Worm (Caenorhabditis elegans): ENCODE measurements around the gene srj-5.
A peak's percentile ranks its signal among the peaks of the same experiment; 100 is the strongest.

srj-5 gene

DNA sequence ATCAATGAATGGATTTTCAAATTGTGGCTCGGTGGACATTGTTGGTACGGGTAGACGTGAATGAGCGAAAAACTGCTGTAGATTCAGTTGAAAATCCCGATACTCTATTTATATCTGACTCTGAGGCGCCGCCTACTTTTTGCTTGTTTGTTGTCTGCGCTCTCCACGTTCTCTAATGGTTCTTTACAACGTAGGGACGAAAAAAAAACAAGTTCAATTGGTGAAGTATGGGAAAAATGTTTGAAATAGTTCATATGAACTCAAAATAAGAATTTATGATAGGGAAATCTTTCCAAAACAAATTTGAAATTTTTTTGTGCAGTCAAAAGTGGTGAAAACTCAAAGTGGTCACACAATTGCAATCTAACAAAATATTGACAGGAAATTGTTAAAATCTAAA lies 18.0 kb downstream of the srj-5 start, which contains the start of gene F48G7.10:
F48G7.10 (minus strand) TSS at position 101 of the 400 bp plus-strand sequence.
- no peak for TF ChIP-seq W03F9.2 (tag; optimal IDR thresholded peaks at IDR 0.05)
- TF ChIP-seq him-1 (tag; optimal IDR thresholded peaks at IDR 0.05), result no peak
- no peak for TF ChIP-seq dao-5 (tag; optimal IDR thresholded peaks at IDR 0.05)

DNA sequence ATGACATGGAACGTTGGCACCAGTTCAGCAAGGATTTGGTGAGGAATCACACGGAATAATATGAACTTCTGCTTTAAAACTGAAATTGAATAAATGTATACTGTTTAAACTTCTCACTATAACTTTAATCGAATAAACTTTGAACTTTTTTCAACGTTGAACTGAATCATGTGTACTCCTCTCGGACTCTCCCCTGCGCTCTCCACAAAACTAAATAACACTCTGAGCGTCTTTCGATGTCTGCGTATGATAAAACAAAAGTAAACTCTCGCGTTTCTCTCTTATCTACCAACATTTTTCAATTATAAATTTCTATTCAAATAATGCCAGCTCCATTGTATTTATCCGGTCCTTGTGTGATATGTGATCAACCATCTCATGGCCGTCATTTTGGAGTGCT lies 21.0 kb downstream of the srj-5 start:
- no peak for TF ChIP-seq him-1 (tag; optimal IDR thresholded peaks at IDR 0.05)
- TF ChIP-seq W03F9.2 (tag; optimal IDR thresholded peaks at IDR 0.05), result no peak

DNA sequence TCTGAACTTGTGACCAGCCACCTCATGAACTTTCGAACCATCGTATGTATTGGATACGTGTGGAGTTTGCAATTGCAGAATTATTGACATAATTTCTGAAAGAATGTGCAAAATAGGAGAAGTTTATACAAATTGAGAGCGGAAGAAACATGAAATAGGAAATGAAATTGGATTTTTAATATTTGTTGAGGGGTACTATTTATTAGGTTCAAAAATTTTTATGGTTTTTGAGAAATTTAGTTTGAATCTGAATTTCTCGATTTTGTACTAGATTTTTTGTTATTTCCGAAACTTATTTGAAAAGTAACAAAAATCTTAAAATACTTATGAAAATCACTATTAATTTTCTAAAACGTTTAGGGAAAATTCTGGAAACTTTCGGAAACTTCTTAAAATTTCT lies 24.3 kb downstream of the srj-5 start, which contains the start of gene F48G7.9:
F48G7.9 (minus strand) TSS at position 101 of the 400 bp plus-strand sequence.
- no peak for TF ChIP-seq dao-5 (tag; optimal IDR thresholded peaks at IDR 0.05)
- no peak for TF ChIP-seq W03F9.2 (tag; optimal IDR thresholded peaks at IDR 0.05)
- no peak for TF ChIP-seq him-1 (tag; optimal IDR thresholded peaks at IDR 0.05)

DNA sequence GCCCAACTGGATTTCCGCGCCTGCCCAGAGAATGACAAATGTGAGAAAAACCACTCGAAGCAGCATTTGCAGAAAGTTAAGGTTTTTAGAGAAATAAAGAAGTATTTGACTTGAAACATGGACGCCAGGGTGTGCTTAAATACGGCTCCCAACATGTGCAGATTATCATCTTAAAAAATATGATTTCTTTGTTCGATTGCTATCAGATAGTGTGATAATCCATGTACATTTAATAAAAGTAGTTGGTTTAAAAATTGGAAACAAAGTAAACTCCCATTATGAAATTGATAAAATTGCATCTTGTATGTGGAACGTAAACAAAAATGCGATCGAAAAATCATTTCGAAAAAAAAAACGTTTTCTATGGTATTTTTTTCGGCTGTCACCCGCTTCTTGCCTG lies 25.3 kb downstream of the srj-5 start, which contains the start of gene F48G7.8:
F48G7.8 (minus strand) TSS at position 101 of the 400 bp plus-strand sequence.
- TF ChIP-seq him-1 (tag; optimal IDR thresholded peaks at IDR 0.05) (no peak), dao-5 (tag; optimal IDR thresholded peaks at IDR 0.05) (no peak), W03F9.2 (tag; optimal IDR thresholded peaks at IDR 0.05) (no peak)

DNA sequence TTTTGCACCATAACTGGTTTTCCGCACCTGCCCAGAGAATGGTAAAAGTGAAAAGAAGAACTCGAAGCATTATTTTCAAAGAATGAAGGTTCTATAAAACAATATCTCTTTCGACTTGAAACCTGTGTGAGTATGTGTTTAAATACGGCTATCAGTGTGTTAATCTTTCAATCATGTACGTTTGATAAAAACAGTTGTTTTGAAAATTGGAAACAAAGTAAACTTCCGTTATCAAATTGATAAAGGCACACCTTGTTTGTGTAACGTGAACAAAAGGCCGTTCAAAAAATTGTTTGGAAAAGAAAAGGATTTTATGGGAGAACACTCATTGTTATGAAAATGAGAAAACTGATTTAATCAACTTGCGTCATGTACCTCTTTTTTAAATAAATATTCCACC lies 26.5 kb downstream of the srj-5 start, which contains the start of gene F48G7.7:
F48G7.7 (minus strand) TSS at position 101 of the 400 bp plus-strand sequence.
- no peak for TF ChIP-seq W03F9.2 (tag; optimal IDR thresholded peaks at IDR 0.05)
- TF ChIP-seq dao-5 (tag; optimal IDR thresholded peaks at IDR 0.05), result no peak
- TF ChIP-seq him-1 (tag; optimal IDR thresholded peaks at IDR 0.05), result no peak

DNA sequence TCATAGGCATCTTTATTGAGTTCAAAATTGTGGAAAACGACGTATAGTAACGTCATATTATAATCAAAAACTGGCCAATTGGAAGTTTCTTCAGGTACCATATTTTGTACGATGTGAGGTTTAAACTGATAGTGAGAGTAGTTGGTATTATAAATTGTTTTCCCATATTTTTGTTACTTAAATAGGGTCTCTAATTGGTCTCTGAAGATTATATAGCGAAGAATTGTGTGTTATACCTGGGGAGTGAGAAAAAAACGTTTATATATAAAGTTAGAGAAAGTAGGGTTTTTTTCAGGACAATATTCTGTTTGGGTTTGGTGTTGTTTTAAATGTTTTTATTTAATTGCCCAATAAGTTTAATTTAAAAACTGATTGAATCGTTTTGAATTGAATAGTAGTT lies 27.9 kb downstream of the srj-5 start, which contains the start of gene srt-17:
srt-17 (minus strand) TSS at position 101 of the 400 bp plus-strand sequence.
- TF ChIP-seq him-1 (tag; optimal IDR thresholded peaks at IDR 0.05) (no peak), W03F9.2 (tag; optimal IDR thresholded peaks at IDR 0.05) (no peak), dao-5 (tag; optimal IDR thresholded peaks at IDR 0.05) (no peak)

DNA sequence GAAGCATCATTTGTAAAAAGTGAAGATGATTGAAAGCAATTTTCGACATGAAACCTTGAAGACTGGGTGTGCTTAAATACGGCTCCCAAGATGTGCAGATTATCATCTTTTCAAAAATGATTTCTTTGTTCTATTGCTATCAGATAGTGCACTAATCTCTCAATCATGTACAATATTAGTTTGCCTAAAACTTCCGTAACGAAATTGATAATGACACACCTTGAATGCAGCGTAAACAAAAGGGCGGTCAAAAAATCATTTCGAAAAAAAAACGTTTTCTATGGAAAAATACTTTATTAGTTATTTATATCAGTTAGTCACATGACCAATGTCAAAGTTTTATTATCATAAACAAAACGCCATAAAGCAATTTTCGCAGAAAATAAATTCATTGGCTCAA lies 29.9 kb downstream of the srj-5 start, which contains the start of gene F48G7.5:
F48G7.5 (minus strand) TSS at position 34 of the 400 bp plus-strand sequence.
- no peak for TF ChIP-seq dao-5 (tag; optimal IDR thresholded peaks at IDR 0.05)
- TF ChIP-seq W03F9.2 (tag; optimal IDR thresholded peaks at IDR 0.05), result no peak
- TF ChIP-seq him-1 (tag; optimal IDR thresholded peaks at IDR 0.05), result no peak

DNA sequence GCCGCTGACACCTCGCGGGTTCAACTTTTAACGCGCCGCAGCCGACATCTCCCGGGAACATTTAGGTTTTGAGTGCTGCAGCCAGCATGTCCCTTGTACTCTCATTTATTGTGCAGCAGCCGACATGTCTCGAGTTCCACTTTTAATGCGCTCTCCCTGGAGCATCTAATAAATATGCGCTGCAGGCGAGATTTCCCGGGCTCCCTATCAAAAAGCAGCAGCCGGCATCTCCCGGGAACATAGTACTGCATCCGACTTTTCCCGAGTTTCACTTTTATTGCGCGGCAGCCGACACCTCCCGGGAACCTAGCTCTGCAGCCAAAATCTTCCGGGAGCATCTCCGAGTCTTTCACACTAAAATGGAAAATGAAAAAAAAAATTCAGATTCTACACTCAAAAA lies 31.9 kb downstream of the srj-5 start:
- TF ChIP-seq dao-5 (tag; optimal IDR thresholded peaks at IDR 0.05) (no peak), him-1 (tag; optimal IDR thresholded peaks at IDR 0.05) (no peak), W03F9.2 (tag; optimal IDR thresholded peaks at IDR 0.05) (no peak)

DNA sequence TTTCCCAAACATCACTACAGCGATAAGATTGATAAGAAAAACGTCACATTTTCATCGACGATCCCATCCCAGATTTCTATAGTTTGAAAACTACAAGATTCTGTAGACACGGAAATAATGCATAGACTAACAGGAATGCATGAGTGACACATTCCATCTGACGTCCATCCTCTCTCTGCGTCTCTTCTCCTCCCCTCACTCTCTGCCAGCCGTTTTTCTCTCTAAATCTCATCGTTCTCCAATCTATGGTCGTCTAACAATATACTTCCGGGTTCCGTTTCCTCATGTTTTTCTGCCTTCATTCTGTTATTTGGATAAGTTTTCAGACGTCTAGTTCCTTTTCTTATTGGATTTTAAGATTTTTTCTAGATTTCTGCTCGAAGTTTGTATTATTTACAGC lies 33.8 kb downstream of the srj-5 start, which contains the start of gene F48G7.4:
F48G7.4 (plus strand) TSS at position 400 of the 400 bp plus-strand sequence.
- TF ChIP-seq him-1 (tag; optimal IDR thresholded peaks at IDR 0.05) (no peak), W03F9.2 (tag; optimal IDR thresholded peaks at IDR 0.05) (peak; percentile 36), dao-5 (tag; optimal IDR thresholded peaks at IDR 0.05) (no peak)

DNA sequence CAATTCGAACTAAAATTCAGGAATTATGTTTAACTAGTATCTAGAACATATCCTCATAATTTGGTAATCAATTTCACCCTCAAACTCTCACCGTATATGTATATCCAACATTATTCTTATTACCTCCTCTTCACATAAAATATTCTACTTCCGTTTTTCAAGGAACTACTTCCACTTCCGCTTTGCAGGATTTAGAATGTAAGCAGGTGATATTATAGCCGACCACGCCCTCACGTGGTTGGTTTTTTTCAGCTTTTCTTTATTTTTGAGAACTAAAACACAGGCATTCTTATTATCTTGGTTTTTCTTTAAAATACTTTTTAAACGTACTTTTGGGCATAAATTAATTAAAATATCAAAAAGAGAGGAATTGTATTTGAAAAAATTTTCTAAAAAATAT lies 34.9 kb downstream of the srj-5 start:
- no peak for TF ChIP-seq W03F9.2 (tag; optimal IDR thresholded peaks at IDR 0.05)
- no peak for TF ChIP-seq him-1 (tag; optimal IDR thresholded peaks at IDR 0.05)
- no peak for TF ChIP-seq dao-5 (tag; optimal IDR thresholded peaks at IDR 0.05)

DNA sequence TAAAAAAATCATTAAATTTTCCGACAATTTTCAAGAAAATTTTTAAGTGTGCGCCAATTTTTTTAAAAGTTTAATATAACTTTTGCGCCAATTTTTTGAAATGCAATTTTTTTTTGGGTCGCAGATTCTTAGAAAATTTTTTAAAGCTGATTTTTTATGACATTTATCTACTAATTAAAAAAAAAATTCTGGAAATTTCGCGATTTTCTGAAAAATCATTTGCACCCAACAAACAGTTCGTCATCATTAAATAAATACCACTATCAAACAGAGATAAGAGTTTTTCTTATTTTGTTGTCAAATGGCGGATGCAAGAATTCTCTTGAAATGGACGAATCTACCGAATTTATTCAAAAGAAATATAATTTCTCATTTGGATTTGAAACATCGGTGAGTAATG lies 37.6 kb downstream of the srj-5 start, which contains the start of gene F48G7.13:
F48G7.13 (plus strand) TSS at position 301 of the 400 bp plus-strand sequence.
- TF ChIP-seq W03F9.2 (tag; optimal IDR thresholded peaks at IDR 0.05), result no peak
- no peak for TF ChIP-seq him-1 (tag; optimal IDR thresholded peaks at IDR 0.05)
- no peak for TF ChIP-seq dao-5 (tag; optimal IDR thresholded peaks at IDR 0.05)

DNA sequence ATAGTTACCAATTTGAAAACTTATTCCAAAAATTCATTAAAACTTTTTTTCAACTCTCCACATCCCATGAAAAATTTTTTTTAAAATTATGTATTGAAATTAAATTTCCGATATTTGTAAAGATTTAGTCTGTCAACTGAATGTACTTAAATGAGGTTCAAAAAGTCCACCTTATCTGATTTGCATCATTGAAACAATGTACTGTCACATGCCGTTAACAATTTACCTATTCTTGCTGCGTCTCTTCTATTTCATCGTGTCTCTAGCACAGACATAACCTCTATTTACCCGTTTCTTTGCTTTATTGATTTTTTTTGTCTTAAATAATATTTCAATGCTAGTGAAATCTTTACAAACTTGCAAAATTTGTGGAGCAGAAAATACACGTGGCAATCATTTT lies 42.6 kb downstream of the srj-5 start, which contains the start of gene nhr-90:
nhr-90 (plus strand) TSS at position 296 of the 400 bp plus-strand sequence.
- TF ChIP-seq him-1 (tag; optimal IDR thresholded peaks at IDR 0.05) (no peak), W03F9.2 (tag; optimal IDR thresholded peaks at IDR 0.05) (no peak), dao-5 (tag; optimal IDR thresholded peaks at IDR 0.05) (no peak)

DNA sequence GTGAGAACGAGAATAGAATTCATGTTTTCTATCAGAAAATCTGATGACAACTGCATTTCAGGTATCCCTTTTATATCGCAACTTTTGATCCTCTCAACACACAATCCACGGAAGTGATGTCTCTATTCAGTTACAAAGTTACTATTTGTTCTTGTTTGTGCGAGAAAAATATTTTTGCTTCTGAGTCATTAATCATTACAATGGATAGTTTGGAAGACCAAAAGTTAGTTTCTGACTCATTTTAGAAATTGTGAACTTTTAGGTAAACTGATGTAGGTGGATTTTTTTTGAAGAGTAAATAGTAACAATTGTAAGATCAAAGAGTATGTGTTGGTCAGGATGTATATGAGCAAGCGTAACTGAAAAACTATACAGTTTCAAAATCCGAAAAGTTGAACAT lies 43.2 kb downstream of the srj-5 start, which contains the start of gene srlf-36:
srlf-36 (minus strand) TSS at position 101 of the 400 bp plus-strand sequence.
- no peak for TF ChIP-seq dao-5 (tag; optimal IDR thresholded peaks at IDR 0.05)
- no peak for TF ChIP-seq him-1 (tag; optimal IDR thresholded peaks at IDR 0.05)
- TF ChIP-seq W03F9.2 (tag; optimal IDR thresholded peaks at IDR 0.05), result no peak

DNA sequence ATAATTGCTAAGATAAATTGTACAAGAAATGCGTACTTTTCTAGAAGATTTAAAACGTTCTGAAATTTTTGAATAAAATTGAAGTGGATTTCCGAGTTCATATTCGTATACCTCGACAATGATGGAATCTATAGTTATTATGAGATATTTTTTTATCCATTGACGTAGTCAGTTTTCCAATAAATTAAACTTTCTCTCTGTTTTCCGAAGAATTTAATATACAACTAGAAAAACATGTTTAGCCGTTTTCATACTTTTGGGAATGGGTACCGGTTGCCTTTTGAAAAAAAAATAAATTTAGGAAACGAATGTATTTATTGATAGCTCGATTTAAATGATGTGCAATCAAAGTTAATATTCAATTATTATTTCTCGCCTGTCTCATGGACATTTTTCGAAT lies 44.0 kb downstream of the srj-5 start, which contains the start of gene srw-109:
srw-109 (minus strand) TSS at position 101 of the 400 bp plus-strand sequence.
- TF ChIP-seq him-1 (tag; optimal IDR thresholded peaks at IDR 0.05) (no peak), dao-5 (tag; optimal IDR thresholded peaks at IDR 0.05) (no peak), W03F9.2 (tag; optimal IDR thresholded peaks at IDR 0.05) (no peak)

DNA sequence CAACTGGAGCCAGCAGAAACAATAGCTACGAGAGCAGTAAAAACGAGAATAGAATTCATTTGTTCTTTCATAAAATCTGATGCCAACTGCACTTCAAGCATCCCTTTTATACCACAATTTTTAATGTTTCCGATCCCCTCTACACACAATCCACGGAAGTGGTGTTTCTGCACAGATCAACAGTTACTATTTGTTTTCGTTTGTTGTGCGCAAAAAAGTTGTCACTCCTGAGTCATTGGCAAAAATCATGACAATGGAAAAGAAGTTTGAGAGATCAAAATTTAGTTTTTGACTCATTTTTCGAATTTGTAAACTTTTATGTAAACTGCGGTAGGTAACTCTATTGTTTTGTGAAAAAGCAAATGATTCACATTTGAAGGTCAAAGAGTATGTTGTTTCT lies 48.7 kb downstream of the srj-5 start, which contains the start of gene srlf-37:
srlf-37 (minus strand) TSS at position 101 of the 400 bp plus-strand sequence.
- TF ChIP-seq him-1 (tag; optimal IDR thresholded peaks at IDR 0.05) (no peak), dao-5 (tag; optimal IDR thresholded peaks at IDR 0.05) (no peak), W03F9.2 (tag; optimal IDR thresholded peaks at IDR 0.05) (no peak)
